Worm (Caenorhabditis elegans) whole organism, mixed stage, embryonic: ENCODE measurements around the gene H34I24.1.

ENCODE experiments used
- nhr-237 ChIP-seq: fragments of 150-350 bp; optimal IDR thresholded peaks from 2 replicates; lab custom pipeline; 2014; ENCODE audit warnings: missing biosample characterization, missing genetic modification characterization
- nhr-76 ChIP-seq: sonication (generic microtip); optimal IDR thresholded peaks from 2 replicates; lab custom pipeline; 2017; ENCODE audit warnings: missing biosample characterization, missing genetic modification characterization
- tbx-8 ChIP-seq: fragments of 200-800 bp; sonication (Bioruptor generic); optimal IDR thresholded peaks from 2 replicates; lab custom pipeline; 2018; ENCODE audit warnings: mild to moderate bottlenecking, missing genetic modification characterization, moderate library complexity, missing compliant biosample characterization
- unc-39 ChIP-seq: fragments of 150-350 bp; optimal IDR thresholded peaks from 2 replicates; lab custom pipeline; 2014; ENCODE audit warnings: missing biosample characterization, missing genetic modification characterization

- TF ChIP-seq nhr-237 (tag; lab: Kevin White, UChicago) (no peak), nhr-76 (tag; lab: Kevin White, UChicago) (no peak), tbx-8 (no peak), unc-39 (no peak)
Observed at ce11 chrIII:2868416-2868815, 21.6 kb downstream of the H34I24.1 start.
